Worm (Caenorhabditis elegans) whole organism, L3 larva: ENCODE results near the gene F25E2.3.

Experiments used
- ceh-28 ChIP-seq: fragments of 150-350 bp; optimal IDR thresholded peaks from 2 replicates; lab custom pipeline; 2014; ENCODE audit warnings: missing biosample characterization, missing genetic modification reagents, missing genetic modification characterization
- egl-27 ChIP-seq: sonication (generic microtip); optimal IDR thresholded peaks from 4 replicates; lab custom pipeline; 2017; ENCODE audit warnings: missing biosample characterization, missing genetic modification reagents, missing genetic modification characterization
- elt-3 ChIP-seq, 3 experiments: fragments of 150-350 bp in 1 of 3; sonication (generic microtip) in 2 of 3; optimal IDR thresholded peaks; 2 replicates in 2 of 3; 4 replicates in 1 of 3; lab custom pipeline; 2014 to 2017; ENCODE audit warnings: missing biosample characterization in 3 of 3, missing genetic modification characterization in 3 of 3
- lin-15B ChIP-seq: fragments of 150-350 bp; optimal IDR thresholded peaks from 2 replicates; lab custom pipeline; 2014; ENCODE audit warnings: missing biosample characterization, missing genetic modification characterization
- lsy-12 ChIP-seq: sonication (generic microtip); optimal IDR thresholded peaks from 2 replicates; lab custom pipeline; 2016; ENCODE audit warnings: mild to moderate bottlenecking, missing genetic modification characterization, missing compliant biosample characterization
- nhr-28 ChIP-seq: fragments of 150-350 bp; optimal IDR thresholded peaks from 2 replicates; lab custom pipeline; 2014; ENCODE audit warnings: missing biosample characterization, missing genetic modification characterization
- nhr-67 ChIP-seq: fragments of 150-350 bp; optimal IDR thresholded peaks from 2 replicates; lab custom pipeline; 2014; ENCODE audit warnings: missing biosample characterization, missing genetic modification characterization
- pha-4 ChIP-seq: fragments of 150-350 bp; optimal IDR thresholded peaks from 2 replicates; lab custom pipeline; 2014; ENCODE audit warnings: missing biosample characterization, missing genetic modification reagents, missing genetic modification characterization
- ztf-4 ChIP-seq: fragments of 150-350 bp; optimal IDR thresholded peaks from 2 replicates; lab custom pipeline; 2014; ENCODE audit warnings: missing biosample characterization, missing genetic modification characterization

DNA sequence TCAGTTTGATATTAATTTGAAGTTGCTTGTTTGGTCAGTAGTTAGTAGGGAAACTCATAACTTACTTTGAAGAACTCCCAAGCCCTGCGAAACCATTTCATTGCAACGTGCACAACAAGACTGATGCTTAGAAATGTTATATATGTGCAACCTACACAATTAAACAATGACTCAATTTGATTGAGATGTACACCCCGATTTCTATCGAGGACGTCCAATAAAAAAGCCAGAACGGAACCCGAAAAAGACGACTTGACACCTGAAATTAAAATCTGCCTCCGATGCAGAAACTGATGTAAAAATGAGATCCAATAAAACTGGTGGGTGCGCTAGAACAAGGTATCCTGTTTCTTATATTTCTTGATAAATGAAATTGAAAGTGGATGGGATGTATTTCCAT, 28.1 kb downstream of the F25E2.3 start, which contains the start of gene T04G9.6:
- TF ChIP-seq ztf-4 (tag; lab: Kevin White, UChicago) (no peak), elt-3 (tag; optimal IDR thresholded peaks at IDR 0.05; lab: Kevin White, UChicago) (no peak), lin-15B (tag; lab: Kevin White, UChicago) (no peak), nhr-67 (tag; lab: Kevin White, UChicago) (no peak), pha-4 (no peak), egl-27 (tag; lab: Kevin White, UChicago) (no peak), ceh-28 (tag; lab: Kevin White, UChicago) (no peak), lsy-12 (tag; lab: Kevin White, UChicago) (no peak), nhr-28 (tag; lab: Kevin White, UChicago) (no peak)
